Worm (Caenorhabditis elegans) whole organism, late embryonic: Measurements from ENCODE around the gene F26G1.9.

Experiments
- ets-4 ChIP-seq: sonication (generic microtip); optimal IDR thresholded peaks from 2 replicates; lab custom pipeline; 2016; ENCODE audit warnings: missing genetic modification characterization, missing compliant biosample characterization
- pag-3 ChIP-seq: sonication (generic microtip); optimal IDR thresholded peaks from 2 replicates; lab custom pipeline; 2016; ENCODE audit warnings: missing compliant biosample characterization, missing genetic modification characterization, borderline replicate concordance

DNA sequence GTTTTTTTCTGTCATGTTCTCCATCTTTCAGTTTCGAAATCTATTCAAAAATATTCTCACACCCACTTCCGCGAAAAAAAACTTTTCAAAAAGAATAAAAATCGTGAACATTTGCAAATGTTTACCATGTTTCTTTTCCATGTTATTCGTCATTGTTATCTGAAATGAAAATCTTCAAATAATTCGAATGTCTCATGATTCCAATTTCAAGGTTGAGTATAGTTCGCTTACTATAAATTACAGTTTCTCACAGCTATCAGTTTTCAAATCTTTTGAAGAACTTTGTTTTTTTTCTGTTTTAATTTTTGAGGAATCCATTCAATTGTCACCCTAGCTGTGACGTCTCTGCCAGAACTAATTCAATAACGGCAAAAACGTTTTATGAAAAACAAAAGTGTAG is 14.0 kb downstream of the F26G1.9 start:
- TF ChIP-seq ets-4 (no peak), pag-3 (tag; lab: Kevin White, UChicago) (no peak)
